Worm (Caenorhabditis elegans) whole organism, L1 larva: Measurements from ENCODE around the gene ZK666.14.

Experiments used
- C16A3.4 ChIP-seq: fragments of 150-350 bp; optimal IDR thresholded peaks from 2 replicates; lab custom pipeline; 2014; ENCODE audit warnings: missing biosample characterization, missing genetic modification characterization
- ceh-8 ChIP-seq: fragments of 200-800 bp; sonication (Bioruptor generic); optimal IDR thresholded peaks from 2 replicates; lab custom pipeline; 2018; ENCODE audit warnings: mild to moderate bottlenecking, missing genetic modification characterization, moderate library complexity, missing compliant biosample characterization
- egl-27 ChIP-seq, 2 experiments: fragments of 150-350 bp in 1 of 2; sonication (generic microtip); optimal IDR thresholded peaks; 3 replicates each; lab custom pipeline; 2017 to 2018; ENCODE audit warnings: missing biosample characterization in 2 of 2, missing genetic modification characterization in 2 of 2, missing genetic modification reagents in 2 of 2
- fos-1 ChIP-seq: fragments of 150-350 bp; optimal IDR thresholded peaks from 2 replicates; lab custom pipeline; 2014; ENCODE audit warnings: missing biosample characterization, missing genetic modification characterization
- lin-15B ChIP-seq: fragments of 150-350 bp; sonication (generic microtip); optimal IDR thresholded peaks from 3 replicates; lab custom pipeline; 2014; ENCODE audit warnings: missing biosample characterization, missing genetic modification characterization
- mdl-1 ChIP-seq, 2 experiments: fragments of 150-350 bp; optimal IDR thresholded peaks; 2 replicates each; lab custom pipeline; 2014 to 2017; ENCODE audit warnings: missing biosample characterization in 2 of 2, missing genetic modification characterization in 2 of 2, inconsistent platforms in 1 of 2
- nhr-77 ChIP-seq: fragments of 150-350 bp; optimal IDR thresholded peaks from 2 replicates; lab custom pipeline; 2014; ENCODE audit warnings: missing biosample characterization, missing genetic modification characterization
- pqm-1 ChIP-seq: sonication (generic microtip); optimal IDR thresholded peaks from 3 replicates; lab custom pipeline; 2017; ENCODE audit warnings: missing biosample characterization, missing genetic modification characterization
- tbx-2 ChIP-seq: sonication (generic microtip); optimal IDR thresholded peaks from 2 replicates; lab custom pipeline; 2016; ENCODE audit warnings: missing genetic modification characterization, missing compliant biosample characterization
- unc-62 ChIP-seq: fragments of 150-350 bp; optimal IDR thresholded peaks from 2 replicates; lab custom pipeline; 2014; ENCODE audit warnings: missing biosample characterization, missing genetic modification reagents, missing genetic modification characterization

DNA sequence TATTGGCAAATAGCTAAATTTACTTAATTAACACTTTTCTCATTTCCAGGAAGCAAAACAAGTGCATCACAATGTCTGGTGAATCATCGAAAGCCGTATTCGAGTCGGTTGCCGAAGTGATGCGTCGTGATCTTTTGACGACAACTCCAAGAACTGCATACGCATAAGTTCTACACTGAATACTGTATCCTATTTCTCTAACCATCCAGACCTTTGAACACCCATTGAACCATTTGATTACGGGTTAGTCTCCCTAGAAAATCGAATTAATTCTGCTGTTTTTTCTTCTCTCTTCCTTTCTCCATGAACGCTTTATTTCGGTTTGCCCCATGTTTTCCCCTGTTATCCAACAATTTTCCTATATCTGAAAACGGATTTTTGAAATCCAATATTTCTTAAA, 44.9 kb upstream of the ZK666.14 start, which contains the start of gene lin-56:
- TF ChIP-seq lin-15B (tag; lab: Kevin White, UChicago) (no peak), ceh-8 (GFP tag; lab: Kevin White, UChicago) (no peak), unc-62 (GFP tag; lab: Kevin White, UChicago) (no peak), fos-1 (no peak), tbx-2 (tag; lab: Kevin White, UChicago) (no peak), nhr-77 (no peak), mdl-1 (tag; optimal IDR thresholded peaks at IDR 0.05; lab: Kevin White, UChicago) (no peak), pqm-1 (tag; lab: Kevin White, UChicago) (no peak), C16A3.4 (tag; lab: Kevin White, UChicago) (no peak), egl-27 (tag; optimal IDR thresholded peaks at IDR 0.05; lab: Kevin White, UChicago) (no peak)
